Fruit fly (Drosophila melanogaster): ENCODE data around the gene kek3.

kek3 gene

DNA sequence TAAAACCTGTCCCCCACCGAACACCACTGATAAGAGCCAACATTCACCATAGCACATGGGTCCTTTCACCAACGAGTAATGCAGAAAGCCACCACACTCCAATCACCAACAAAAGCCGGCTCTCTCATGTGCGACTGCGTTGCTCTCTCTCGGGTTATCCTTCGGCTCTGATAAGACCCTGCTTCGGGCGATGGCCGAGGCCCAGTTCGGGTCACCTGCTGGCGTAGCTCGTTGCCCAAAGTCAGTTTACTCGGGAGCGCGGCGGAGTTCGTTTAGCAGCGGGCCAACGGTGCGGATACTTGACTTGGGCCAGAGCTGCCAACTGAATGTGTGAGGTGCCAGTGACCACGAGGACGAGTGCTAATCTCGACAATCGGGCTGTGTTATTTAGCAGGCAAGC lies at the start of gene kek3:
Gene kek3 (plus strand): TSS at position 244 of the 400 bp plus-strand sequence.
- TF ChIP-seq CG17801 (GFP tag; optimal IDR thresholded peaks at IDR 0.05; ENCODE audit: partially characterized antibody): no peak

DNA sequence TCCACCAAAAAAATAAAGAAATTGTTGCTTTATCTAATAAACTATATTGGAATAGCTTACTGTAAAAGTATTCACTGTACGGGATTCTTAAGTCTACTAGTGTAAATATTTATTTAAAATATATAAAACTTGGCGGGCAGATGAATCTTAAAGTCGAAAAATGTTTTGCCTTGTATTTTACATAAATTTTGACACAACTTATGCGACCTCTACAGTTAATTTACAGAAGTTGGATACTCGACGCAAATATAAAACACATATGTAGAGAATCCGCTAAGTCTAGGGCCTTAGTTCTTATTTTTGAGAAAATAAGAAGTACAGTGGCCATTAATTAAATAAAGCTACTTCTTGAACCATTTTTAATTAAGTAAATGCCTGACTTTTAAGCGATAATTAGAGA lies 48.0 kb upstream of the kek3 start:
- TF ChIP-seq CG17801 (GFP tag; optimal IDR thresholded peaks at IDR 0.05; ENCODE audit: partially characterized antibody): no peak

DNA sequence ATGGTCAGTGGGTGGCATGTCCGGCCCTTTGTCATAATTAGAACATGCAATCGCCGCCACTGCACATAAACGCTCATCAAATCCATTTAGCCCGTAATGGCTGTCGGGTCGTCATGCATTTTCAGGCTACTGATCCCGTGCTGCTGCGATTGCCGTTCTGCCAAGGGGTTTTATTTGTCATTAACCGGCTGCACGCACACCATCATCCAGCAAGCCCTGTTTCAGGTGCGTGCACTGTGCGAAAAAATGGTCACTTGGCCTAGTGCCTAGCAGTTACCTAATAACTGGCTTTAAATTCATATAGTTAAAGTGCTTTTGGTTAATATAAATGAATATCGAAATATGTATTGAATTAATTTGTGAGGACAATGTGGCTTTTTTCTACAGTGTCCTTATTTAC lies 15.1 kb upstream of the kek3 start:
- no peak for TF ChIP-seq CG17801 (GFP tag; optimal IDR thresholded peaks at IDR 0.05; ENCODE audit: partially characterized antibody)

DNA sequence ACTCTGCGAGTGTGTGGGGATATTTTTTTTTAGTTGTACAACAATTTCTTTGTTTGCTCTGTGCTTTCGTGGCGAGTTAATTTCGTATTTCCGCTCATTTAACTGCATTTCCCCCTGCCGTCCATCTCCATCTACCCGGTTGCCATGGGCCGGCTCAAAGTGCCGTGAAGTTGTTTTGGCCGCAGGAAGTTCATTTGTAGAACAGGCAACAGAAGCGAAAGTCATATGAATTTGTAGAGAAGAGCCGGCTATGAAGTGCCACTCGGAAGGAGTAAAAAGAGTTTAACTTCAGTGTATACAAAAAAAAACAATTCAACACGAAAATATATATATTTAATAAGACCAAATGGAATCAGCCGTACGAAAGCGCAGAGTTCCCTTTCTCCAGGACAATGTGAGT lies 5.3 kb upstream of the kek3 start, which contains the start of gene Skadu:
Gene Skadu (plus strand): TSS at position 301 of the 400 bp plus-strand sequence.
- TF ChIP-seq CG17801 (GFP tag; optimal IDR thresholded peaks at IDR 0.05; ENCODE audit: partially characterized antibody): no peak

DNA sequence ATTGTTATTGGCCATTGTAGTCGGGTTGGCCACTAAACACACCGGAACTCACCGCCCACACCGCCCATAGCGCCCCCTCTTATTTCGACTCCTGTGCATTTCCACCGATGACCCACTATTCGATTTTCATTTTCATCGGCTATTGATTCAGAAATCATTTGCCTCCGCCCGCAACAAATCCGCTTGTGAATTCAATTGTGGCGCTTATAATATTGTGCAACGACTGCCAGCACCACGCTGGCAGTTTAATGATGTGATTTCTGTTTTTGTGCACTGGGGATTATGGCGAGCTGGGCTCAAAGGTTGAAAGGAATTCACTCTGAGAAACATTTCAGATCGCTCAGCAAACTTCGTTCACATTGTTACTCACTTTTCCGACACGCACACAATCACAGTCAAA lies 2.5 kb upstream of the kek3 start, which contains the start of gene CG15256:
Gene CG15256 (plus strand): TSS at position 301 of the 400 bp plus-strand sequence.
- no peak for TF ChIP-seq CG17801 (GFP tag; optimal IDR thresholded peaks at IDR 0.05; ENCODE audit: partially characterized antibody)

DNA sequence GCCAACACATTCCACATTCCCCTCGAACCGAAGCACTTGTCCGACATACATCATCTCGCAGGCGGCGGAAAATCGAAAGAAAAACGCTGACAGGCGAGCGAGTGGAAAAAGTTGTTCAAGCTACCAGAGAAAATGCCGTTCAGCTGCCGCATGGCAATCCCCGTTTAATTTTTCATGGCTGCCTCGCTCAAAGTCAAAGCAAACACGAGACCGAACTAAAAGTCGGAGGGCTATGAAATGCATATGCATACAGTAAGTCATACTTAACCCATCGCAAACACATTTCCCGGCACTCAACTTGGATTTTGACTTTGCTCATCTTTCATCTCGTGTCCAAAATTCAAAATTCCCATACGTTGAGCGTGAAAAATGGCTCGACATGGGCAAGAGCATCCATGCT lies 3.2 kb downstream of the kek3 start:
- no peak for TF ChIP-seq CG17801 (GFP tag; optimal IDR thresholded peaks at IDR 0.05; ENCODE audit: partially characterized antibody)

DNA sequence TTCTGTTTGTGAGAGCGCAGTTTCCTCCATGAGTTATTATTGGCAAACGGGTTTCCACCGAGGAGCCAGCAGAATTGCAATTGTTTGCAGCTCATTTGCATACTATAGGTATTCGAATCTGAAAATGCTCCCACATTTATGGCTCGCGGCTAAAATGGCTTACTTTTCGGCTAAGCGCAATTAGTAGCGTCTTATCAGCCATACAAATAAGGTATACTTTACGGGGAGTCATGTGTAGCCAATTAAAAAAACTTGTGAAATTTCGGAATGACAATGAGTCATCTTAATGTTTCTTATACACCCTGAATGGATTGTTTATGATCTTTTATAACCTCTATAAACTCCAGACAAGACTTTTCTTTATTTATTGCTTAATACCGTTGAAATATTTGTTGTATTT lies 56.6 kb downstream of the kek3 start:
- TF ChIP-seq CG17801 (GFP tag; optimal IDR thresholded peaks at IDR 0.05; ENCODE audit: partially characterized antibody): no peak

DNA sequence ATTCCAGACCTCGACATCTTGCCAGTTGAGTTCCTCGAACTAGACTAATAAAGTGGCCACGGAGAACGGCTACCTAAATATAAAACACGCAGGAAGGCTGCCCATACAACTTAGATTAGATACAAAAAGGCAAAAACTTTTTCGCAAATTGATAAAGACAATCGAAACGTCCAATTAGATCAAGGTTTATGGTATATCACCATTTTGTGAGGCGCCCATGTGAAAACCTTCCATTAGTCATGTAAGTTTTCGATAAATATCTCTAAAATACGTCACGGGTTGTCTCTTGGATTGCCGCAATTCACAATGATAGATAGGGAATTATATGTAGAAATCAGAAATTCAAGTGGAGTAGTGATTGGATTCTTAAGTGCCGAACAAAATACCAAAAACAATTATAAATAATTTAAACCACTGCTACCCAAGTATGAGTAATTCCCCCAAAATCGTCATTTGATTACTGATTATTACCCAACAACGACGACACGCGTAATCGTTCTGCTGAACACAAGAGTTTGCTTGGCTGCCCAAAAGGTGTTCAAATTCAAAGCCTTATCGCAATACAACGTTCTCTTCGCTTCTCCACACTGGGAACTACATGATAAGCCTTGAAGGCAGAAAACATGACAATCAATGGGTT lies 59.3 kb downstream of the kek3 start, which contains the start of gene CG15255:
Gene CG15255 (minus strand): TSS at position 51 of the 640 bp plus-strand sequence.
- TF ChIP-seq CG17801 (GFP tag; optimal IDR thresholded peaks at IDR 0.05; ENCODE audit: partially characterized antibody): no peak

DNA sequence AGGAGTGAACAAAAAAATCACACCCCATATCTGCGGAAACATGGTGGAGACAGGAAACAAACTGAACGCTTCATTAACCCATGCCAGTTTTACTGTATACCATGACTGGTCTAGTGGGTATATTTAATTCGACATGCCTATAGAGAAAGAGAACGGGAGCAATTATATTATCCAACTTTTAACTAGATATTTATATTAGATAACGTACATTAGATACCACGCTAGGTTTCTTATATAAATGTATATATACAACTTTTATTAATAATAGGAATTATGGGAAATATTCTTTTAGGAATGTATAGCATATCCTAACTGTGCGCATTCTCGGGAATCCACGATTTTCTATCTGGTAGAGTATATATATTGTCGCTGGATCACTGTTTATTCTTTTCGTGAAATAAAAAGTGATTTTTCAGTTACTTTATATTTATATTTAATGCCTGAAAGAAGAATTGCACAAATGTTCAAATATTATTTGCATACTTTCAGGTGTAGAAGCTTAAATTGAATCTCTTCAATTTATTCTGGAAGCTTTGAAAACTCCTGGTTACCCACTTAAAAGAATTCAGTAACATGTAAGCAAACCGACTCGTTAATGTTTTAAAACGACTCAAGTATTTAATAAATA lies 60.9 kb downstream of the kek3 start, which contains the start of gene Semp1:
Gene Semp1 (minus strand): TSS at position 51 of the 628 bp plus-strand sequence.
- TF ChIP-seq CG17801 (GFP tag; optimal IDR thresholded peaks at IDR 0.05; ENCODE audit: partially characterized antibody): no peak

DNA sequence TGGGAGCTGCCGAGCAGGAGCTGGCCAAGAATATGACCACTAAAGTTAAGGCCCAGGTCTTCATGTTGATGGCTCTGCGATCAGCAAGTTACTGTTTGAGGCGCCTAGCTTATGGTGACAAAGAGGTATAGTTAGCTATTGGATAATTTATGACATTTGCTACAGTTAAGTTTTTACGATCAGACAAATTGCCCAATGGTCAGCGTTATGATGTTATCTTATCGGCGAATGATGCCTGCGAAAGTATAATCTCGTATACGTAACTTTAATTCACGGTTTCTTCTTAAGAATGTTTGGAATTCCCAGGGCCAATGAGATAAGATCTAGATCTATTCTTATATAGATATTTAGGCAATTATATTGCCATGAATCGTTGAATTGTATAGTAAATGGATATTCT lies 62.2 kb downstream of the kek3 start, which contains the start of gene CG15254:
Gene CG15254 (minus strand): TSS at position 101 of the 400 bp plus-strand sequence.
- no peak for TF ChIP-seq CG17801 (GFP tag; optimal IDR thresholded peaks at IDR 0.05; ENCODE audit: partially characterized antibody)

DNA sequence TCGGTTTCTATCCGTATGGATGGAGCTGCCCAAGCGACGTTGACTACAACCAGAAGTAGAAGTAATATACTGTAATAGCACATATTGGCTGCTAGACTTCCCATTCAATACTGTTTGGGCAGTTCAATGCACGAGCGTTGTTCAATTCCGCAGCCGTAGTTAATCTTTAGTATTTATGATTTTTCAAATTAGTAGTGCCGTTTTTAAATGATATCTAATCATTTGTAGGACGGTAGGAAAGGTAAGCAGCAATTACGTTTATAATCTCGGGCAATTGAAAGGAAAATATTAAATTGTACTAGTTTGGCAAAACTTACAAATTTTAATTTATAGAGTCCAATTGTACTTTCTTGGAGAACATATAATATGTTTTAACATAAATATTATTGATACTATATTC lies 63.7 kb downstream of the kek3 start, which contains the start of gene CG15253:
Gene CG15253 (minus strand): TSS at position 101 of the 400 bp plus-strand sequence.
- no peak for TF ChIP-seq CG17801 (GFP tag; optimal IDR thresholded peaks at IDR 0.05; ENCODE audit: partially characterized antibody)

DNA sequence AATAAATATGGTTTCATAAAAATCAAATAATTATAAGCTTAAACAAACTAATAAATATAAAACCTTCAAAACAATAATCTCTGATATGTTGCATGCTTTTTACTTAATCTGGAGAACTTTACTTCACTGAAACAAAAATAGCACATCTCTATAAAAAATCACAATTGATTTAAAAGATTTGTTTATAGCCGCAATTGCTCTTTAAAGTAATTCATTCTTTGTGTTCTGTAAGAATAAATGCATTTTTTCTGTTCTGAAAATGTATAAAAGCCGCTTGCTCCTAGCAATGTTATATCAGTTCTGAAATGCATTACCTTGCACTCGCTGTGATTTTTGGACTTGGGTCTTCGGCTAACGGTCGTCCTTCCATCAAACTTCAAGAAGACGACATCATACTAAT lies 64.2 kb downstream of the kek3 start, which contains the start of gene CG11865:
Gene CG11865 (plus strand): TSS at position 301 of the 400 bp plus-strand sequence.
- TF ChIP-seq CG17801 (GFP tag; optimal IDR thresholded peaks at IDR 0.05; ENCODE audit: partially characterized antibody): no peak

DNA sequence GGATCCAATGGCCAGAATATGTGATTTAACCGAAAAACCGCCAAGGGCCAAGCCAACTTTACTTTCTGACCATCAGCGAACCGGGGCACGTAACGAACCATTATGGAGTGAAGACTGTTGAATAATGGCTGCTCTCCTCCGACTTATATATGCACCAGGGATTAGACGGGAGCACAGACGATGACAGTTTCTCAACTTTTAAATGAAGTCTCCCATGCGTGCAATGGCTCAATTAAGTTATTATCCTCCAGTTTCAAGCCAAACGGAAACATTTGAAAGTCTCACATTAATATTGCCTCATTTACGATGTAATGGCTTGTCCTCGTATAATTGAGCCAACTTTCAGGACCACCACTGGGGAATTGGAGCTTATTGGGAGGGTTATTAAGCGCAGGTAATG lies 70.9 kb downstream of the kek3 start, which contains the start of gene Or35a:
Gene Or35a (minus strand): TSS at position 101 of the 400 bp plus-strand sequence.
- no peak for TF ChIP-seq CG17801 (GFP tag; optimal IDR thresholded peaks at IDR 0.05; ENCODE audit: partially characterized antibody)

DNA sequence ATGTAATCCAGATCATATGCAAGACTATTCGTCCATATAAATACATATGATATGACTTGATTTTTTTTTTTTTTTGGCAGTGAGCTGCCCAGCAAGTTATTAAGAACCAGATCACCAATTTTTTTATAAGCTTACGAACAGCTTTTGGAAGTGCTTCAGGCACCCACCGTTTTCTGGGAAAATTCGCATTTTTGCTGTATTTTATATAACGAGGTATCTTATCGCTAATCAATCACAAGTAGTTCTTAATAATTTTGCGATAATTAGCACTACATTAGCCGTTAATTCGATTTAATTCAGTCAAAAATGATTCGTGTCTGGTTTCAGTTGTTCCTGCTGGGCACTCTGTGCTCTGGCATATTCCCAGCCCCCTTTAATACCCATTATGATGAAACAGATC lies 75.9 kb downstream of the kek3 start, which contains the start of gene CG7631:
Gene CG7631 (plus strand): TSS at position 301 of the 400 bp plus-strand sequence.
- TF ChIP-seq CG17801 (GFP tag; optimal IDR thresholded peaks at IDR 0.05; ENCODE audit: partially characterized antibody): no peak

DNA sequence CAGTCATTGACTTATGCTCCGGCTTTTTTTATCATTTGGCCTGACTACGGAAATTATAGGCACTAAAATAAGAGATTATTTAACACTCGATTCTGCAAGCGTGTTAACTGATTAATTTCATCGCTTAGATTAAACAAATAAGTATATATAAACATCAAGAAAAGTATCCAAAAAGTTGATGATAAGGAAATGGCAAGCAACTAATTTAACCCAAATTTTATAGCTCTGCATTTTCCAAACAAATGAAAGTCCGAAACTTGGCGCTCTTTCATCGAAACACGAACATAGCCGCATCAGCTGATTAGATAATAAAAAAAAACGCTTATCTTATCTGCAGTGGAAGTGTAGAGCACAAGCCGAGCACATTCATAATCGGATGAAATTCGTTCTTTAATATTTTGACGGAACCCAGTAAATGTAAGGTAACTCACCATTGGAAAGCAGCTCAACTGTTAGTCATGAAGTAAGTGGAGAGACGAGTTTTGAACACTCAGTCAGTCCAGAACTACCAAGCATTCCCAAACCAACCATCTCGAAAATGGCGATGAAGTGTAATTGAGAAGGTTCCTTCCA lies 77.2 kb downstream of the kek3 start, which contains the start of gene CG18480:
Gene CG18480 (plus strand): TSS at position 407 of the 573 bp plus-strand sequence.
- no peak for TF ChIP-seq CG17801 (GFP tag; optimal IDR thresholded peaks at IDR 0.05; ENCODE audit: partially characterized antibody)
